Worm (Caenorhabditis elegans) whole organism, L3 larva: ENCODE measurements around the gene rps-1.

ENCODE experiments used
- ama-1 ChIP-seq: fragments of 150-350 bp; optimal IDR thresholded peaks from 2 replicates; lab custom pipeline; 2018
- elt-3 ChIP-seq, 3 experiments: fragments of 150-350 bp in 1 of 3; sonication (generic microtip) in 2 of 3; optimal IDR thresholded peaks; 2 replicates in 2 of 3; 4 replicates in 1 of 3; lab custom pipeline; 2014 to 2017; ENCODE audit warnings: missing biosample characterization in 3 of 3, missing genetic modification characterization in 3 of 3
- fos-1 ChIP-seq: fragments of 150-350 bp; optimal IDR thresholded peaks from 2 replicates; lab custom pipeline; 2014; ENCODE audit warnings: missing biosample characterization, missing genetic modification characterization
- skn-1 ChIP-seq: fragments of 150-350 bp; optimal IDR thresholded peaks from 2 replicates; lab custom pipeline; 2014; ENCODE audit warnings: missing biosample characterization, missing genetic modification characterization
- snpc-4 ChIP-seq: fragments of 150-350 bp; optimal IDR thresholded peaks from 2 replicates; lab custom pipeline; 2014; ENCODE audit warnings: missing biosample characterization, missing genetic modification characterization

- TF ChIP-seq skn-1 (tag; lab: Kevin White, UChicago) (no peak), elt-3 (tag; optimal IDR thresholded peaks at IDR 0.05; lab: Kevin White, UChicago) (no peak), fos-1 (tag; lab: Kevin White, UChicago) (no peak), snpc-4 (tag; lab: Kevin White, UChicago) (no peak), ama-1 (peak; percentile 34)
Observed at ce11 chrIII:4504358-4504757, 28.6 kb downstream of the rps-1 start.
